Worm (Caenorhabditis elegans) whole organism, early embryonic: Measurements from ENCODE around the gene F56D6.8.

Experiments
- B0310.2 ChIP-seq: sonication (generic microtip); optimal IDR thresholded peaks from 2 replicates; lab custom pipeline; 2016; ENCODE audit warnings: mild to moderate bottlenecking, missing genetic modification characterization, missing compliant biosample characterization
- F13C5.2 ChIP-seq: sonication (generic microtip); optimal IDR thresholded peaks from 2 replicates; lab custom pipeline; 2017; ENCODE audit warnings: mild to moderate bottlenecking, missing genetic modification characterization, inconsistent platforms, missing compliant biosample characterization
- aly-1 ChIP-seq: sonication (generic microtip); optimal IDR thresholded peaks from 2 replicates; lab custom pipeline; 2016; ENCODE audit warnings: missing genetic modification characterization, missing compliant biosample characterization
- ama-1 ChIP-seq: fragments of 150-350 bp; optimal IDR thresholded peaks from 2 replicates; lab custom pipeline; 2014
- ceh-13 ChIP-seq: fragments of 200-800 bp; sonication (Bioruptor generic); optimal IDR thresholded peaks from 2 replicates; lab custom pipeline; 2018; ENCODE audit warnings: mild to moderate bottlenecking, missing genetic modification characterization, missing compliant biosample characterization
- ceh-36 ChIP-seq: sonication (generic microtip); optimal IDR thresholded peaks from 2 replicates; lab custom pipeline; 2016; ENCODE audit warnings: missing genetic modification characterization, inconsistent platforms, missing compliant biosample characterization
- ets-7 ChIP-seq: sonication (generic microtip); optimal IDR thresholded peaks from 2 replicates; lab custom pipeline; 2016; ENCODE audit warnings: missing genotype, missing genetic modification characterization, missing compliant biosample characterization
- flt-1 ChIP-seq: fragments of 200-800 bp; sonication (Bioruptor generic); IDR thresholded peaks from 2 replicates; pipeline ENCODE4 v1.3.6; 2022; ENCODE audit warnings: missing genetic modification characterization, missing compliant biosample characterization
- hmbx-1 ChIP-seq: sonication (generic microtip); optimal IDR thresholded peaks from 2 replicates; lab custom pipeline; 2016; ENCODE audit warnings: mild to moderate bottlenecking, missing genetic modification characterization, missing compliant biosample characterization
- hmg-4 ChIP-seq: fragments of 200-800 bp; sonication (Bioruptor generic); optimal IDR thresholded peaks from 2 replicates; lab custom pipeline; 2018; ENCODE audit warnings: mild to moderate bottlenecking, missing genetic modification characterization, missing compliant biosample characterization
- hnd-1 ChIP-seq: sonication (generic microtip); optimal IDR thresholded peaks from 2 replicates; lab custom pipeline; 2016; ENCODE audit warnings: missing genetic modification characterization, missing compliant biosample characterization
- pes-1 ChIP-seq: fragments of 200-800 bp; sonication (Bioruptor generic); IDR thresholded peaks from 2 replicates; pipeline ENCODE4 v1.3.6; 2022; ENCODE audit warnings: missing genetic modification reagents, missing genetic modification characterization, missing compliant biosample characterization
- scrt-1 ChIP-seq: fragments of 200-800 bp; sonication (Bioruptor generic); IDR thresholded peaks from 2 replicates; pipeline ENCODE4 v1.3.6; 2022; ENCODE audit warnings: missing genetic modification characterization, missing compliant biosample characterization
- sea-1 ChIP-seq: fragments of 200-800 bp; sonication (Bioruptor generic); conservative IDR thresholded peaks from 2 replicates; pipeline ENCODE4 v1.3.6; 2022; ENCODE audit warnings: missing genetic modification characterization, missing compliant biosample characterization
- tbx-11 ChIP-seq: fragments of 200-800 bp; sonication (Bioruptor generic); IDR thresholded peaks from 2 replicates; pipeline ENCODE4 v1.3.6; 2022; ENCODE audit warnings: missing genetic modification characterization, missing compliant biosample characterization
- tbx-37 ChIP-seq: fragments of 200-800 bp; sonication (Bioruptor generic); conservative IDR thresholded peaks from 2 replicates; pipeline ENCODE4 v1.3.6; 2022; ENCODE audit warnings: missing genetic modification reagents, missing genetic modification characterization, missing compliant biosample characterization
- tra-4 ChIP-seq: sonication (generic microtip); optimal IDR thresholded peaks from 2 replicates; lab custom pipeline; 2017; ENCODE audit warnings: missing genetic modification characterization, missing compliant biosample characterization

The F56D6.8 gene

DNA sequence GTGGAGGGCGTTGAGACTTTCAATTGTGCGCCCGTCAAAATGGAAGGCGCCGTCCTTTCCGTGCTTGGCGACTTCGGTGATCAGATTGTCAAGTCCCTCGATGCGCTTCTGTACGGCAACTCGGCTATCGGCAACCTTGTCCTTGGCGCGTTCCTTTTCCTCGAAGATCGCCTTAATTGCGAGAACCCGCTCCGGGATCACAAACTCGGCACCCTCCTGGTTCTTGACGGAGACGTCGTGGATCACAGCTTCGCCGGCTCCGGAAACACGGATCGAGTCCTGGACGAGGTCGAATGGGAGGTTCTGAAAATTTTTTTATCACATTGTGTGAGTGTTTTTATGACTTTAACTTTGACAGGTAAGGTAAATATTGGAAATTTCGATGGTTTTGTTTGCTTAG, 21.0 kb downstream of the F56D6.8 start:
- TF ChIP-seq tra-4 (tag; lab: Kevin White, UChicago) (no peak), scrt-1 (GFP tag; lab: Robert Waterston, UW) (no peak), hmbx-1 (no peak), hmg-4 (GFP tag; lab: Kevin White, UChicago) (no peak), tbx-37 (GFP tag; lab: Robert Waterston, UW) (no peak), pes-1 (GFP tag; lab: Robert Waterston, UW) (no peak)

DNA sequence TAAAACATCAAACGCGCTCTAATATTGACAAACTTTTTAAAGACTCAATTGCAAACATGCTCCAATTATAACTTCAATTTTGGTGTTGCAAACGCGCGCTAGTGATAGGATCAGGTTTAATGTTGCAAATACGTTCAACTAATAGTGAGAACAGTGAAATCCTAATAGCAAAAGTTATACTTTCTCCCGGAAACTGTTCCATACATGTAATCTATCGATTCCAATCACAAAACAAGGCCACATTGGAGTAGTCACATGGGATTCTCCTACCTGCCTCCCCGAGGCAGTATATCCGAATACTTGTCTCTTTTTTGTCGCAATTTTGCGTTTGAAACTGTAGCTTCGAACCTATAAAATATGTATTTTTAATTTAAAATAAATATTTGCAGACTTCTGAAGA, 24.4 kb downstream of the F56D6.8 start:
- no peak for TF ChIP-seq F13C5.2 (tag; lab: Kevin White, UChicago)
- no peak for TF ChIP-seq ceh-13
- TF ChIP-seq hmbx-1 = no peak
- TF ChIP-seq hmg-4 (GFP tag; lab: Kevin White, UChicago) = no peak
- TF ChIP-seq pes-1 (GFP tag; lab: Robert Waterston, UW) = no peak
- TF ChIP-seq scrt-1 (GFP tag; lab: Robert Waterston, UW) = no peak
- no peak for TF ChIP-seq ceh-36
- TF ChIP-seq tra-4 (tag; lab: Kevin White, UChicago) = no peak
- TF ChIP-seq tbx-11 (GFP tag; lab: Robert Waterston, UW) = no peak
- TF ChIP-seq hnd-1 (tag; lab: Kevin White, UChicago) = no peak
- no peak for TF ChIP-seq B0310.2 (tag; lab: Kevin White, UChicago)
- no peak for TF ChIP-seq sea-1 (GFP tag; lab: Robert Waterston, UW)
- TF ChIP-seq ama-1 (lab: Kevin White, UChicago) = no peak
- TF ChIP-seq tbx-37 (GFP tag; lab: Robert Waterston, UW) = no peak
- TF ChIP-seq ets-7 (tag; lab: Kevin White, UChicago) = no peak
- TF ChIP-seq flt-1 (GFP tag; lab: Robert Waterston, UW) = no peak
- TF ChIP-seq aly-1 (tag; lab: Kevin White, UChicago) = no peak

DNA sequence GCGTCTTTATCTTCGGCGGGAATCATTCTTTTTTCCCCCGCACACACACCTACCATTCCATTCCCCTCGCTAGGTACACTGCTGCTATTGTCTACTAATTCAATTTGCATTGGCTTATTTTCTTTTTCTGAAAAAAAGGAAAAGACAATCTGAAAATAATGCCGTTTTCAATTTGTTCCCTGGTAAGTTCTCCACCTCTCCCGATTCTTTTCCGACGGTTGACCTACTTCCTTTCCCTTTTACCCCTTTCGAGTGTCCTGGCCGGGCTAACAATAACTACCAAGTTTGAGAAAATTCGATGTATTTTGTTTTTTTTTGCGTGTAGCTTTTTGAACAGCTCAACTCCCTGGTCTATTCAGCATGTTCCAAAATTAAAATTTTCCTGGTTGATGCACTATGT, 27.0 kb downstream of the F56D6.8 start, which contains the start of gene F37C4.4:
Gene F37C4.4 (plus strand): TSS at position 58 of the 400 bp plus-strand sequence.
- TF ChIP-seq aly-1 (tag; lab: Kevin White, UChicago) = no peak

- TF ChIP-seq tbx-37 (GFP tag; lab: Robert Waterston, UW) (no peak), tra-4 (tag; lab: Kevin White, UChicago) (no peak), ets-7 (tag; lab: Kevin White, UChicago) (no peak), ceh-36 (no peak), tbx-11 (GFP tag; lab: Robert Waterston, UW) (no peak), F13C5.2 (tag; lab: Kevin White, UChicago) (no peak), pes-1 (GFP tag; lab: Robert Waterston, UW) (no peak), scrt-1 (GFP tag; lab: Robert Waterston, UW) (no peak), ceh-13 (no peak), B0310.2 (tag; lab: Kevin White, UChicago) (no peak), ama-1 (lab: Kevin White, UChicago) (no peak), sea-1 (GFP tag; lab: Robert Waterston, UW) (no peak), flt-1 (GFP tag; lab: Robert Waterston, UW) (no peak), aly-1 (tag; lab: Kevin White, UChicago) (no peak), hnd-1 (tag; lab: Kevin White, UChicago) (no peak), hmg-4 (GFP tag; lab: Kevin White, UChicago) (no peak), hmbx-1 (no peak)
These were observed 28.2 kb downstream of the F56D6.8 start for ce11 chrIV:3866018-3866417.

ce11 chrIV:3864944-3865343, 29.3 kb downstream of the F56D6.8 start, which contains the start of gene aat-8:
aat-8 (minus strand) TSS chrIV:3865044.
- TF ChIP-seq hmbx-1 (no peak), ceh-36 (no peak), hmg-4 (GFP tag; lab: Kevin White, UChicago) (no peak)

ce11 chrIV:3862948-3863347, 31.3 kb downstream of the F56D6.8 start:
- TF ChIP-seq pes-1 (GFP tag; lab: Robert Waterston, UW) = no peak
- TF ChIP-seq hnd-1 (tag; lab: Kevin White, UChicago) = no peak
- TF ChIP-seq ceh-13 = no peak
- no peak for TF ChIP-seq B0310.2 (tag; lab: Kevin White, UChicago)
- TF ChIP-seq ets-7 (tag; lab: Kevin White, UChicago) = no peak
- TF ChIP-seq scrt-1 (GFP tag; lab: Robert Waterston, UW) = no peak
- no peak for TF ChIP-seq flt-1 (GFP tag; lab: Robert Waterston, UW)
- TF ChIP-seq F13C5.2 (tag; lab: Kevin White, UChicago) = no peak
- no peak for TF ChIP-seq aly-1 (tag; lab: Kevin White, UChicago)
- TF ChIP-seq ama-1 (lab: Kevin White, UChicago) = no peak
- no peak for TF ChIP-seq tbx-11 (GFP tag; lab: Robert Waterston, UW)
- TF ChIP-seq hmbx-1 = no peak
- no peak for TF ChIP-seq tbx-37 (GFP tag; lab: Robert Waterston, UW)
- TF ChIP-seq tra-4 (tag; lab: Kevin White, UChicago) = no peak
- no peak for TF ChIP-seq ceh-36
- TF ChIP-seq hmg-4 (GFP tag; lab: Kevin White, UChicago) = no peak
- no peak for TF ChIP-seq sea-1 (GFP tag; lab: Robert Waterston, UW)

ce11 chrIV:3860419-3860818, 33.8 kb downstream of the F56D6.8 start:
- no peak for TF ChIP-seq scrt-1 (GFP tag; lab: Robert Waterston, UW)
- no peak for TF ChIP-seq hnd-1 (tag; lab: Kevin White, UChicago)
- TF ChIP-seq hmbx-1 = no peak
- TF ChIP-seq ama-1 (lab: Kevin White, UChicago) = no peak
- TF ChIP-seq hmg-4 (GFP tag; lab: Kevin White, UChicago) = no peak
- no peak for TF ChIP-seq pes-1 (GFP tag; lab: Robert Waterston, UW)
- TF ChIP-seq ceh-13 = no peak
- no peak for TF ChIP-seq flt-1 (GFP tag; lab: Robert Waterston, UW)
- TF ChIP-seq F13C5.2 (tag; lab: Kevin White, UChicago) = no peak
- TF ChIP-seq sea-1 (GFP tag; lab: Robert Waterston, UW) = no peak
- TF ChIP-seq B0310.2 (tag; lab: Kevin White, UChicago) = no peak
- TF ChIP-seq tra-4 (tag; lab: Kevin White, UChicago) = no peak
- TF ChIP-seq tbx-11 (GFP tag; lab: Robert Waterston, UW) = no peak
- no peak for TF ChIP-seq ceh-36
- no peak for TF ChIP-seq tbx-37 (GFP tag; lab: Robert Waterston, UW)
- no peak for TF ChIP-seq ets-7 (tag; lab: Kevin White, UChicago)
- no peak for TF ChIP-seq aly-1 (tag; lab: Kevin White, UChicago)
